Worm (Caenorhabditis elegans) whole organism, midembryonic: Measurements from ENCODE around the gene srh-186.

Source experiments
- flt-1 ChIP-seq: fragments of 200-800 bp; sonication (Bioruptor generic); IDR thresholded peaks from 2 replicates; pipeline ENCODE4 v1.3.6; 2022; ENCODE audit warnings: missing genetic modification characterization, missing compliant biosample characterization
- med-1 ChIP-seq: sonication (generic microtip); optimal IDR thresholded peaks from 2 replicates; lab custom pipeline; 2017; ENCODE audit warnings: missing genetic modification characterization, mild to moderate bottlenecking, missing compliant biosample characterization, antibody characterized with exemption, missing genetic modification reagents; ENCODE audit not compliant: insufficient read depth
- ref-1 ChIP-seq: fragments of 200-800 bp; sonication (Bioruptor generic); conservative IDR thresholded peaks from 2 replicates; pipeline ENCODE4 v1.3.6; 2022; ENCODE audit warnings: missing genetic modification reagents, missing genetic modification characterization, missing compliant biosample characterization
- ztf-23 ChIP-seq: fragments of 200-800 bp; sonication (Bioruptor generic); IDR thresholded peaks from 2 replicates; pipeline ENCODE4 v1.3.6; 2022; ENCODE audit warnings: missing genetic modification reagents, missing genetic modification characterization, missing compliant biosample characterization
- ztf-29 ChIP-seq: fragments of 200-800 bp; sonication (Bioruptor generic); IDR thresholded peaks from 2 replicates; pipeline ENCODE4 v1.3.6; 2022; ENCODE audit warnings: missing genetic modification reagents, missing genetic modification characterization, missing compliant biosample characterization

DNA sequence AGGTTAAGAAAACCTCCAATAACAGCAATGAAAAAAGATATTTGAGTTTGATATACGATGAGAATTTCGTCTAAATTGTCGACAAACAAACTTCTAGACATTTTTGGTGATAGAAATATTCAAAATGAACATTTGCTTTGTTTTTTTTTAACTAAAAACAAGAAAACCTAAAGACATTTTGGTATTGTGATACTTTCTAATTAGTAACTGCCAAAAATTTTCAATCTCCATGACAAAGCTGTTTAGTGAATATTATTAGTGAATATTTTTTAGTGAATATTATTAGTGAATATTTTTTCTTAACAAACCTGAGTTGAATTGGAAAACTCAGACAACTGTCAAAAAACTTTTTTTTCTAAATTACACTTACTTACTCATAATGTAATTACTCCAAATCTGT lies 15.3 kb upstream of the srh-186 start, which contains the start of gene srw-55:
- TF ChIP-seq flt-1 (GFP tag; lab: Robert Waterston, UW) (no peak), ztf-23 (GFP tag; lab: Robert Waterston, UW) (no peak), med-1 (no peak), ref-1 (GFP tag; lab: Robert Waterston, UW) (no peak), ztf-29 (GFP tag; lab: Robert Waterston, UW) (no peak)
